Fruit fly (Drosophila melanogaster) whole organism, prepupa: ENCODE results near the gene CG14777.

Experiments
- CG10631 ChIP-seq: fragments of 200-800 bp; sonication (Bioruptor generic); optimal IDR thresholded peaks from 2 replicates; lab custom pipeline; 2016; ENCODE audit warnings: missing biosample characterization, missing genetic modification characterization
- CG11762 ChIP-seq: fragments of 200-800 bp; sonication (Bioruptor generic); optimal IDR thresholded peaks from 3 replicates; lab custom pipeline; 2016; ENCODE audit warnings: missing biosample characterization, missing genetic modification characterization; ENCODE audit not compliant: insufficient read depth
- CG11902 ChIP-seq: fragments of 200-800 bp; sonication (Bioruptor generic); optimal IDR thresholded peaks from 3 replicates; lab custom pipeline; 2016; ENCODE audit warnings: missing biosample characterization, missing genetic modification characterization
- CG15336 ChIP-seq: fragments of 200-800 bp; sonication (Bioruptor generic); IDR thresholded peaks from 2 replicates; pipeline ENCODE4 v1.3.6; 2022; ENCODE audit warnings: missing biosample characterization, missing genetic modification characterization
- CG16779 ChIP-seq: fragments of 200-800 bp; sonication (Bioruptor generic); optimal IDR thresholded peaks from 3 replicates; lab custom pipeline; 2017; ENCODE audit warnings: missing biosample characterization, mild to moderate bottlenecking, missing genetic modification characterization
- CG3032 ChIP-seq: fragments of 200-800 bp; optimal IDR thresholded peaks from 2 replicates; lab custom pipeline; 2019; ENCODE audit warnings: missing biosample characterization, mild to moderate bottlenecking, missing genetic modification characterization, moderate library complexity
- CG8632 ChIP-seq: fragments of 200-800 bp; sonication (Bioruptor generic); optimal IDR thresholded peaks from 3 replicates; lab custom pipeline; 2016; ENCODE audit warnings: missing biosample characterization, missing genetic modification characterization
- Ets96B ChIP-seq: fragments of 200-800 bp; optimal IDR thresholded peaks from 2 replicates; lab custom pipeline; 2019; ENCODE audit warnings: missing biosample characterization, mild to moderate bottlenecking, missing genetic modification characterization, moderate library complexity
- Hr38 ChIP-seq: sonication (Bioruptor generic); optimal IDR thresholded peaks from 2 replicates; lab custom pipeline; 2016; ENCODE audit warnings: missing biosample characterization, missing genetic modification characterization
- Hr39 ChIP-seq: fragments of 200-800 bp; sonication (Bioruptor generic); optimal IDR thresholded peaks from 2 replicates; lab custom pipeline; 2016; ENCODE audit warnings: missing biosample characterization, missing genetic modification characterization
- Lpt ChIP-seq: fragments of 200-800 bp; sonication (Bioruptor generic); optimal IDR thresholded peaks from 3 replicates; lab custom pipeline; 2016; ENCODE audit warnings: missing biosample characterization, missing genetic modification characterization
- eg ChIP-seq: fragments of 200-800 bp; sonication (Bioruptor generic); IDR thresholded peaks from 3 replicates; pipeline ENCODE4 v1.3.6; 2022; ENCODE audit warnings: missing biosample characterization, missing genetic modification characterization
- esn ChIP-seq: fragments of 200-800 bp; sonication (Bioruptor generic); optimal IDR thresholded peaks from 2 replicates; lab custom pipeline; 2016; ENCODE audit warnings: missing biosample characterization, mild to moderate bottlenecking, missing genetic modification characterization, moderate library complexity
- topi ChIP-seq: fragments of 200-800 bp; sonication (Bioruptor generic); optimal IDR thresholded peaks from 3 replicates; lab custom pipeline; 2016; ENCODE audit warnings: missing biosample characterization, missing genetic modification characterization

- TF ChIP-seq eg (no peak), Hr39 (no peak), CG3032 (tag; lab: Kevin White, UChicago) (no peak), CG10631 (GFP tag; lab: Kevin White, UChicago) (no peak), CG8632 (GFP tag; lab: Kevin White, UChicago) (no peak), CG11902 (GFP tag; lab: Kevin White, UChicago) (no peak), topi (GFP tag; lab: Kevin White, UChicago) (no peak), esn (GFP tag; lab: Kevin White, UChicago) (no peak), CG15336 (GFP tag; lab: Robert Waterston, UW) (no peak), Lpt (no peak), CG16779 (tag; lab: Kevin White, UChicago) (no peak), Hr38 (GFP tag; lab: Kevin White, UChicago) (no peak), CG11762 (GFP tag; lab: Kevin White, UChicago) (no peak), Ets96B (tag; lab: Kevin White, UChicago) (no peak)
Measured at dm6 chrX:1452130-1452529, 13.8 kb upstream of the CG14777 start, which contains the start of gene Gr2a.
